Fruit fly (Drosophila melanogaster) S2 (cell line): ENCODE results near the gene CG32856.

Source experiments
- CG8478 ChIP-seq: fragments of >200 bp; optimal IDR thresholded peaks from 2 replicates; lab custom pipeline; 2018
- CTCF ChIP-seq, 2 experiments: fragments of >200 bp; optimal IDR thresholded peaks; 2 replicates each; lab custom pipeline; 2018

Gene CG32856

DNA sequence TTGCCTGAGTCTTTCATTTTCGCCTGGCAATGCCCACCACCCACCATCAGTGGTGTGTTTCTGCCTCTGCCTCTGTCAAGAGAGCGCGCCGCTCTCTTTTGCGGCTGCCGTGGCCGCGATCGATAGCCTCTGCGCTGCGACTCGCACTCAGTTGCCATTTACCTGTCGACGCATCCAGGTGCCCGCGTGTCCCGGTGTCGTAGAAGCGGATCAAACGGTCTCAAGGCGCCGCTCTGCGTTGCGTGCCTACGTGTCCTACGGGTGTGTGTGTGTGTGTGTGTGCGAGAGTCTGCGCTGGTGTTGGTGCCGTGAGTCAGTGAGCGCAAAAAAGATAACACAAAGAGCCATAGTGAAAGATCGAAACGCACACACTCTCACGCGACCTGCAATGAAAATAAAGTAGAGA is 44.4 kb downstream of the CG32856 start, which contains the start of gene Fbxl7:
Gene Fbxl7, plus strand, starts transcription at position 148 of the 406 bp plus-strand sequence.
- TF ChIP-seq CTCF (optimal IDR thresholded peaks at IDR 0.05; lab: Kevin White, UChicago) (no peak), CG8478 (lab: Kevin White, UChicago) (no peak)

DNA sequence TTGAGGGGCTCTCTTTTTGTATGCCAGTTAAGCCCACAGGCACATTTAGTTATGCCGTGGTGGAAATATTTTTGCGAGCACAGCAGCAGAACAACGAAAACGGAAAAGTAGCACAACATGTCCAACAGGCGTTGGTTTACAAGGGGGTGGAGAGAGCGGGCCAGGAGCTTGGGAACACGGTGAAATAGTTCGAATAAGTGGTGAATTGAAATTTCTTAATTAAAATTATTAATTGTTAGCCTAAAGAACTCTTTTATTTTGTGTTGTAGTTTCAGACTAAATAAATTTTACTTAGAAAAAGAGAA is 45.0 kb downstream of the CG32856 start:
- TF ChIP-seq CTCF (optimal IDR thresholded peaks at IDR 0.05; lab: Kevin White, UChicago) = no peak
- TF ChIP-seq CG8478 (lab: Kevin White, UChicago) = no peak

DNA sequence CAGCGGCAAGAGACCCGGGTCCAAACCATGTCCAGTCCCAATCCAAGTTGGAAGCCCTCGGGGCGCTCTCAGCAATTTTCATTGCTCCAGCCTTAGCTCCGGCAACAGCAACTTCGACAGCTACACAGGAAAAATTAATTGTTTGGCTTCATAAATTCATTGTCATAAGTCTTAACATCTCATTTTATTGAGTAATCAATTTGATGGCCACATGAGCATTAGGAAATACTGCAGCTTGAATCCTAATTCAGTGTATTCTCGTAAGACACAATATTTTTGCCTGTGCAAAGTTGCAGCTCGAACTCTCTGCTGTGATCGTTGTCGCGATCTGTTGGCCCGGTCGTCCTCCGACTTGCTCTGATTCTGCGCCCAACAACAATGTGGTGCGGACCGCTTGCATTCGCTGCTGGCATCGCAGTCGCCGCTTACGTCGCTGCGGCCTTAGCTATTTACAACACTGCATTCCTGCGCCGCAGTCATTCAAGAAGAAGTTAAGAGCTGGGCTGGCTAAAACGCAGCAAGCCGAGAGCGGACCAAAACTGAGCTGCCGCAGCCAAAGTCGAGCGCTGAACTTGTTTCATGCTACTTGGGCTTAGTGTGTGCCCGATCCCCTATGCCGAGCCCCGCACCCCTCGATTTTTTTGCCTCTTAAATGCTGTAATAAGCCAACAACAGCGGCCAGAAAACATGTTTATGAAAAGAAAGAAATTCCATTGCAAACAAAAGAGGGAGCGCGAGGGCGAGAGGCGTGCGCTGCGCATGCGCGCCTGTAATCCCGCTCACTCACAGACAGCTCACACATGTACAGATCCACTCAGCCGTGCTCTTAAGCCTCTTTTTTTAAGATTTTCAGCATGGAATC is 45.6 kb downstream of the CG32856 start:
- no peak for TF ChIP-seq CTCF (optimal IDR thresholded peaks at IDR 0.05; lab: Kevin White, UChicago)
- no peak for TF ChIP-seq CG8478 (lab: Kevin White, UChicago)

DNA sequence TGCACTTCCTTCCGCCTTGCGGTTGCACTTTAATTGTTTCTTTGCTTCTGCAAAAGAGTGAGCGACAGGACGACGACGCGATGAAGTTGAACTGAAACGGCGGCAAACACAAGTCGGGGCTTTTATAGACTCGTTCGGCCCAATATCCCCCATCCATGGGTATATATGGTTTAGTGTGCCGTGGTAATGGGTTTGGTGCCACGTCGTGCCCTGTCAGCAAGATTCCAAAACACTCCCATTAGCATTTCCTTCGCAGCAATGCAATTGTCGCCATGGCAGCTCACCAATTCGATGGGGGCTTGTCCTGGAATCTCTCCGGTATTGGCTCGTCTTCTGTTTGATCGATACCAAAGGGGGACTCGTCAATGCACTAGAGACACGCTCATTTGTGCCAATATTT is 47.2 kb downstream of the CG32856 start, which contains the start of gene CG45105:
Gene CG45105, minus strand, starts transcription at position 101 of the 400 bp plus-strand sequence.
- no peak for TF ChIP-seq CTCF (optimal IDR thresholded peaks at IDR 0.05; lab: Kevin White, UChicago)
- TF ChIP-seq CG8478 (lab: Kevin White, UChicago) = no peak
